Worm (Caenorhabditis elegans) whole organism, L3 larva: ENCODE results near the gene D2007.1.

Experiments
- R02D3.7 ChIP-seq: fragments of 150-350 bp; optimal IDR thresholded peaks from 2 replicates; lab custom pipeline; 2014; ENCODE audit warnings: missing biosample characterization, missing genetic modification characterization
- ZK546.5 ChIP-seq: sonication (generic microtip); optimal IDR thresholded peaks from 2 replicates; lab custom pipeline; 2017; ENCODE audit warnings: missing biosample characterization, missing genetic modification characterization
- aly-2 ChIP-seq: fragments of 150-350 bp; optimal IDR thresholded peaks from 2 replicates; lab custom pipeline; 2014; ENCODE audit warnings: missing biosample characterization, missing genetic modification characterization
- ceh-28 ChIP-seq: fragments of 150-350 bp; optimal IDR thresholded peaks from 2 replicates; lab custom pipeline; 2014; ENCODE audit warnings: missing biosample characterization, missing genetic modification reagents, missing genetic modification characterization
- ceh-82 ChIP-seq: fragments of 150-350 bp; optimal IDR thresholded peaks from 2 replicates; lab custom pipeline; 2014; ENCODE audit warnings: missing biosample characterization, missing genetic modification characterization
- daf-12 ChIP-seq: fragments of 150-350 bp; optimal IDR thresholded peaks from 2 replicates; lab custom pipeline; 2014; ENCODE audit warnings: missing biosample characterization, missing genetic modification reagents, missing genetic modification characterization
- egl-27 ChIP-seq: sonication (generic microtip); optimal IDR thresholded peaks from 4 replicates; lab custom pipeline; 2017; ENCODE audit warnings: missing biosample characterization, missing genetic modification reagents, missing genetic modification characterization
- elt-1 ChIP-seq: fragments of 150-350 bp; optimal IDR thresholded peaks from 2 replicates; lab custom pipeline; 2014; ENCODE audit warnings: missing biosample characterization, missing genetic modification characterization
- elt-2 ChIP-seq: sonication (generic microtip); optimal IDR thresholded peaks from 2 replicates; lab custom pipeline; 2016; ENCODE audit warnings: missing genetic modification reagents, mild to moderate bottlenecking, missing genetic modification characterization, missing compliant biosample characterization
- fkh-10 ChIP-seq: sonication (generic microtip); optimal IDR thresholded peaks from 2 replicates; lab custom pipeline; 2017; ENCODE audit warnings: missing biosample characterization, missing genetic modification reagents, missing genetic modification characterization
- fkh-2 ChIP-seq: fragments of 150-350 bp; optimal IDR thresholded peaks from 2 replicates; lab custom pipeline; 2014; ENCODE audit warnings: missing biosample characterization, missing genetic modification reagents, missing genetic modification characterization
- fos-1 ChIP-seq: fragments of 150-350 bp; optimal IDR thresholded peaks from 2 replicates; lab custom pipeline; 2014; ENCODE audit warnings: missing biosample characterization, missing genetic modification characterization
- hmg-11 ChIP-seq: sonication (generic microtip); optimal IDR thresholded peaks from 2 replicates; lab custom pipeline; 2016; ENCODE audit warnings: missing genetic modification characterization, missing compliant biosample characterization
- jun-1 ChIP-seq: fragments of 150-350 bp; optimal IDR thresholded peaks from 2 replicates; lab custom pipeline; 2014; ENCODE audit warnings: missing biosample characterization, missing genetic modification reagents, missing genetic modification characterization
- lin-39 ChIP-seq: fragments of 150-350 bp; optimal IDR thresholded peaks from 2 replicates; lab custom pipeline; 2018; ENCODE audit warnings: missing biosample characterization, missing genetic modification reagents, missing genetic modification characterization
- lsy-12 ChIP-seq: sonication (generic microtip); optimal IDR thresholded peaks from 2 replicates; lab custom pipeline; 2016; ENCODE audit warnings: mild to moderate bottlenecking, missing genetic modification characterization, missing compliant biosample characterization
- mdl-1 ChIP-seq: fragments of 150-350 bp; optimal IDR thresholded peaks from 2 replicates; lab custom pipeline; 2014; ENCODE audit warnings: missing biosample characterization, missing genetic modification characterization
- nfya-1 ChIP-seq: sonication (generic microtip); optimal IDR thresholded peaks from 2 replicates; lab custom pipeline; 2017; ENCODE audit warnings: missing genetic modification characterization, mild to moderate bottlenecking, missing compliant biosample characterization, antibody characterized with exemption, moderate library complexity; ENCODE audit not compliant: insufficient read depth
- nhr-11 ChIP-seq: fragments of 150-350 bp; optimal IDR thresholded peaks from 2 replicates; lab custom pipeline; 2014; ENCODE audit warnings: missing biosample characterization, missing genetic modification characterization
- nhr-12 ChIP-seq: fragments of 150-350 bp; optimal IDR thresholded peaks from 2 replicates; lab custom pipeline; 2014; ENCODE audit warnings: missing biosample characterization, missing genetic modification characterization
- nhr-23 ChIP-seq: fragments of 150-350 bp; optimal IDR thresholded peaks from 2 replicates; lab custom pipeline; 2014; ENCODE audit warnings: missing biosample characterization, missing genetic modification reagents, missing genetic modification characterization
- nhr-237 ChIP-seq: fragments of 150-350 bp; optimal IDR thresholded peaks from 2 replicates; lab custom pipeline; 2014; ENCODE audit warnings: missing biosample characterization, missing genetic modification characterization
- nhr-25 ChIP-seq: sonication (generic microtip); optimal IDR thresholded peaks from 2 replicates; lab custom pipeline; 2017; ENCODE audit warnings: missing biosample characterization, missing genetic modification characterization
- nhr-28 ChIP-seq: fragments of 150-350 bp; optimal IDR thresholded peaks from 2 replicates; lab custom pipeline; 2014; ENCODE audit warnings: missing biosample characterization, missing genetic modification characterization
- nhr-67 ChIP-seq: fragments of 150-350 bp; optimal IDR thresholded peaks from 2 replicates; lab custom pipeline; 2014; ENCODE audit warnings: missing biosample characterization, missing genetic modification characterization
- nhr-76 ChIP-seq: fragments of 150-350 bp; sonication (generic microtip); optimal IDR thresholded peaks from 5 replicates; lab custom pipeline; 2014; ENCODE audit warnings: missing biosample characterization, missing genetic modification characterization
- nhr-77 ChIP-seq: fragments of 150-350 bp; optimal IDR thresholded peaks from 2 replicates; lab custom pipeline; 2014; ENCODE audit warnings: missing biosample characterization, missing genetic modification characterization
- pha-4 ChIP-seq: fragments of 150-350 bp; optimal IDR thresholded peaks from 2 replicates; lab custom pipeline; 2014; ENCODE audit warnings: missing biosample characterization, missing genetic modification reagents, missing genetic modification characterization
- pqm-1 ChIP-seq: fragments of 150-350 bp; optimal IDR thresholded peaks from 2 replicates; lab custom pipeline; 2017; ENCODE audit warnings: missing biosample characterization, missing genetic modification characterization, inconsistent platforms
- sea-2 ChIP-seq: fragments of 150-350 bp; sonication (generic microtip); optimal IDR thresholded peaks from 4 replicates; lab custom pipeline; 2014; ENCODE audit warnings: missing biosample characterization, missing genetic modification reagents, missing genetic modification characterization
- skn-1 ChIP-seq: fragments of 150-350 bp; optimal IDR thresholded peaks from 2 replicates; lab custom pipeline; 2014; ENCODE audit warnings: missing biosample characterization, missing genetic modification characterization
- tbx-2 ChIP-seq: sonication (generic microtip); optimal IDR thresholded peaks from 2 replicates; lab custom pipeline; 2016; ENCODE audit warnings: mild to moderate bottlenecking, missing genetic modification characterization, missing compliant biosample characterization
- zag-1 ChIP-seq: fragments of 150-350 bp; optimal IDR thresholded peaks from 2 replicates; lab custom pipeline; 2014; ENCODE audit warnings: missing biosample characterization, missing genetic modification characterization
- ztf-11 ChIP-seq: fragments of 150-350 bp; optimal IDR thresholded peaks from 2 replicates; lab custom pipeline; 2014; ENCODE audit warnings: missing biosample characterization, missing genetic modification characterization
- ztf-4 ChIP-seq: fragments of 150-350 bp; optimal IDR thresholded peaks from 2 replicates; lab custom pipeline; 2014; ENCODE audit warnings: missing biosample characterization, missing genetic modification characterization

The D2007.1 gene

ce11 chrIII:8144574-8145065 lies 10.6 kb upstream of the D2007.1 start, which contains the start of the genes C14B9.8 and mrpl-18 (continued):
- no peak for TF ChIP-seq tbx-2 (tag; lab: Kevin White, UChicago)
- no peak for TF ChIP-seq nhr-23 (tag; lab: Kevin White, UChicago)
- TF ChIP-seq ztf-4 (tag; lab: Kevin White, UChicago) = no peak
- TF ChIP-seq egl-27 (tag; lab: Kevin White, UChicago) = no peak
- TF ChIP-seq jun-1 (tag; lab: Kevin White, UChicago) = no peak
- no peak for TF ChIP-seq sea-2
- no peak for TF ChIP-seq mdl-1
- TF ChIP-seq elt-2 (tag; lab: Kevin White, UChicago) = peak; percentile 10
- TF ChIP-seq hmg-11 = no peak
- TF ChIP-seq nhr-67 (tag; lab: Kevin White, UChicago) = no peak
- TF ChIP-seq lin-39 (tag; lab: Kevin White, UChicago) = peak; percentile 30
- no peak for TF ChIP-seq nhr-28 (tag; lab: Kevin White, UChicago)
- TF ChIP-seq nhr-25 = peak; percentile 15
- TF ChIP-seq fkh-2 (tag; lab: Kevin White, UChicago) = no peak
- TF ChIP-seq nhr-12 (tag; lab: Kevin White, UChicago) = no peak
- no peak for TF ChIP-seq fkh-10
- no peak for TF ChIP-seq nhr-11 (tag; lab: Kevin White, UChicago)
- peak; percentile 32 for TF ChIP-seq skn-1 (tag; lab: Kevin White, UChicago)

DNA sequence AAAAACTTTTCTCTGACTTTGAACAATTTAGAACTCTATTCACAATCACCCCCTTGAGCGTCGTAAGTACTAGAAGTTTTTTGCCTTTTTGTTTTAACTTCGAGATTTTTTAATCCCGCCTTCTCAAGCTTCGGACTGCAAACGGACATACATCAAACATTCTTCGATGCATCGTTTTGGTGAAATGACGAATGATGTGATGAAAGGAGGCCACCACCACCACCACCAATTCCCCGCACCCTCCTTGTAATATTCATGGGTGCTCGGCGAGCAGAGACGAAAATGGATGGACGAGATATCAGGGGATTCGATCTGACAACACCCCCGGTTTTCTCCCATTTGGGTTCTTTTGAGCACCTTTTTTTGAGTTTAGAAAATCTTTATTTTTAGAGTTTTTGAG lies 9.3 kb upstream of the D2007.1 start:
- TF ChIP-seq ZK546.5 = no peak
- peak; percentile 49 for TF ChIP-seq lin-39 (tag; lab: Kevin White, UChicago)

DNA sequence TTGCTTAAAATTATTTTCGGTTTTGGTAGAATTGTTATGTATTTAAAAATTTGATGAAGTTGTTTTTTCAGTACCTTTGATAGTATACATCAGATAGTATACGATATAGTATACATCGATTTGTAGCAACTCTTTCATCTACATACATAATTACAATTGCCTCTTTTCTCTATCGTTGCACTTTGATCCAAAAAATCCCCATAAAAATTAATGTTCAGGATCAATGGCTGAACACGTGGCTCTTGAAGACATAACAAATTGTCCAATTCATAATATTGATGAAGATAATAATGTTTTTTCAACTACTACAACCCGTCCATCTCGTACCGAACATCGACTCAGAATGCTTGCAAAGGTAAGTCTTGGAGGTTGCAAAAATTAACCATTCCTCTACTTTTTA lies 6.5 kb upstream of the D2007.1 start, which contains the start of gene D2007.2:
Gene D2007.2, plus strand, starts transcription at position 213 of the 400 bp plus-strand sequence.
- TF ChIP-seq ceh-82 (tag; lab: Kevin White, UChicago) = no peak
- no peak for TF ChIP-seq daf-12 (tag; lab: Kevin White, UChicago)
- no peak for TF ChIP-seq nhr-237 (tag; lab: Kevin White, UChicago)
- TF ChIP-seq aly-2 (tag; lab: Kevin White, UChicago) = no peak
- no peak for TF ChIP-seq sea-2
- no peak for TF ChIP-seq fos-1 (tag; lab: Kevin White, UChicago)
- TF ChIP-seq lin-39 (tag; lab: Kevin White, UChicago) = no peak
- no peak for TF ChIP-seq elt-1 (tag; lab: Kevin White, UChicago)
- TF ChIP-seq zag-1 (tag; lab: Kevin White, UChicago) = no peak
- no peak for TF ChIP-seq nfya-1 (tag; lab: Kevin White, UChicago)
- no peak for TF ChIP-seq pqm-1 (tag; lab: Kevin White, UChicago)
- no peak for TF ChIP-seq nhr-12 (tag; lab: Kevin White, UChicago)
- TF ChIP-seq pha-4 = no peak
- TF ChIP-seq mdl-1 = no peak
- no peak for TF ChIP-seq nhr-76

ce11 chrIII:8154423-8154822 lies 843 bp upstream of the D2007.1 start:
- TF ChIP-seq lsy-12 (tag; lab: Kevin White, UChicago) (no peak), pha-4 (peak; percentile 6), ceh-82 (tag; lab: Kevin White, UChicago) (no peak), nhr-28 (tag; lab: Kevin White, UChicago) (no peak), nhr-77 (tag; lab: Kevin White, UChicago) (no peak), elt-2 (tag; lab: Kevin White, UChicago) (peak; percentile 55), mdl-1 (no peak), nhr-25 (no peak), lin-39 (tag; lab: Kevin White, UChicago) (no peak)
- TF ChIP-seq, all 47 proteins: peak for 2

- TF ChIP-seq hmg-11 (peak; percentile 9), R02D3.7 (tag; lab: Kevin White, UChicago) (no peak), ceh-82 (tag; lab: Kevin White, UChicago) (no peak), ztf-11 (tag; lab: Kevin White, UChicago) (no peak), elt-2 (tag; lab: Kevin White, UChicago) (peak; percentile 15), pha-4 (peak; percentile 62), ceh-28 (tag; lab: Kevin White, UChicago) (no peak), nfya-1 (tag; lab: Kevin White, UChicago) (peak; percentile 43)
- TF ChIP-seq, all 47 proteins: peak for 4
These were observed 3.0 kb downstream of the D2007.1 start, which contains the start of gene atg-13 for ce11 chrIII:8158140-8158786. atg-13 (minus strand) TSS chrIII:8158190.
